Worm (Caenorhabditis elegans) whole organism, L4 larva: ENCODE data around the gene pept-1.

Experiments
- F26F4.8 ChIP-seq: fragments of 200-800 bp; sonication (Bioruptor generic); conservative IDR thresholded peaks from 2 replicates; pipeline ENCODE4 v1.3.6; 2022; ENCODE audit warnings: missing genetic modification characterization, missing compliant biosample characterization
- ZK546.5 ChIP-seq, 2 experiments: sonication (generic microtip); optimal IDR thresholded peaks; 2 replicates each; lab custom pipeline; 2017; ENCODE audit warnings: missing biosample characterization in 2 of 2, missing genetic modification characterization in 2 of 2
- aha-1 ChIP-seq: fragments of 150-350 bp; peaks from one replicate; lab custom pipeline; 2014; ENCODE audit warnings: missing biosample characterization, missing genetic modification characterization
- ceh-20 ChIP-seq: fragments of 200-800 bp; sonication (Bioruptor generic); IDR thresholded peaks from 2 replicates; pipeline ENCODE4 v1.3.6; 2022; ENCODE audit warnings: missing genetic modification reagents, missing genetic modification characterization, missing compliant biosample characterization
- ceh-28 ChIP-seq: fragments of 150-350 bp; optimal IDR thresholded peaks from 2 replicates; lab custom pipeline; 2014; ENCODE audit warnings: missing biosample characterization, missing genetic modification reagents, missing genetic modification characterization
- ceh-82 ChIP-seq: sonication (generic microtip); optimal IDR thresholded peaks from 2 replicates; lab custom pipeline; 2017; ENCODE audit warnings: missing biosample characterization, missing genetic modification characterization
- daf-16 ChIP-seq, 3 experiments: sonication (generic microtip); optimal IDR thresholded peaks; 2 replicates each; lab custom pipeline; 2016 to 2017; ENCODE audit warnings: missing genetic modification characterization in 3 of 3, missing genetic modification reagents in 3 of 3, mild to moderate bottlenecking in 2 of 3, missing compliant biosample characterization in 2 of 3, missing biosample characterization in 1 of 3, moderate library complexity in 1 of 3
- daf-8 ChIP-seq: fragments of 200-800 bp; sonication (Bioruptor generic); IDR thresholded peaks from 2 replicates; pipeline ENCODE4 v1.3.6; 2022; ENCODE audit warnings: missing genetic modification characterization, missing compliant biosample characterization
- dmd-8 ChIP-seq: fragments of 200-800 bp; sonication (Bioruptor generic); IDR thresholded peaks from 2 replicates; pipeline ENCODE4 v1.3.6; 2022; ENCODE audit warnings: missing genetic modification characterization, missing compliant biosample characterization
- dpl-1 ChIP-seq: fragments of 150-350 bp; optimal IDR thresholded peaks from 2 replicates; lab custom pipeline; 2014; ENCODE audit warnings: missing biosample characterization, missing genetic modification reagents, missing genetic modification characterization
- dve-1 ChIP-seq: sonication (generic microtip); optimal IDR thresholded peaks from 2 replicates; lab custom pipeline; 2017; ENCODE audit warnings: antibody characterized with exemption, mild to moderate bottlenecking, missing genetic modification characterization, missing compliant biosample characterization; ENCODE audit not compliant: insufficient read depth
- hlh-30 ChIP-seq: sonication (generic microtip); optimal IDR thresholded peaks from 2 replicates; lab custom pipeline; 2017; ENCODE audit warnings: antibody characterized with exemption, mild to moderate bottlenecking, missing genetic modification characterization, missing compliant biosample characterization; ENCODE audit not compliant: insufficient read depth
- hmg-1.1 ChIP-seq: fragments of 200-800 bp; sonication (Bioruptor generic); IDR thresholded peaks from 2 replicates; pipeline ENCODE4 v1.3.6; 2022; ENCODE audit warnings: missing genetic modification reagents, missing genetic modification characterization, missing compliant biosample characterization
- lin-13 ChIP-seq: fragments of 150-350 bp; optimal IDR thresholded peaks from 2 replicates; lab custom pipeline; 2014; ENCODE audit warnings: missing biosample characterization, missing genetic modification reagents, missing genetic modification characterization
- lin-29 ChIP-seq: fragments of 200-800 bp; sonication (Bioruptor generic); IDR thresholded peaks from 2 replicates; pipeline ENCODE4 v1.3.6; 2022; ENCODE audit warnings: missing genetic modification reagents, missing genetic modification characterization, missing compliant biosample characterization
- lin-39 ChIP-seq: fragments of 150-350 bp; optimal IDR thresholded peaks from 2 replicates; lab custom pipeline; 2014; ENCODE audit warnings: missing biosample characterization, missing genetic modification reagents, missing genetic modification characterization
- lsy-2 ChIP-seq, 2 experiments: fragments of 150-350 bp in 1 of 2; sonication (generic microtip) in 1 of 2; optimal IDR thresholded peaks; 2 replicates each; lab custom pipeline; 2014 to 2017; ENCODE audit warnings: missing biosample characterization in 2 of 2, missing genetic modification characterization in 2 of 2
- mdl-1 ChIP-seq, 2 experiments: fragments of 150-350 bp in 1 of 2; sonication (generic microtip) in 1 of 2; optimal IDR thresholded peaks; 2 replicates each; lab custom pipeline; 2014 to 2017; ENCODE audit warnings: missing biosample characterization in 2 of 2, missing genetic modification characterization in 2 of 2
- mep-1 ChIP-seq: fragments of 150-350 bp; sonication (generic microtip); optimal IDR thresholded peaks from 3 replicates; lab custom pipeline; 2014; ENCODE audit warnings: missing biosample characterization, missing genetic modification characterization
- mes-2 ChIP-seq: sonication (generic microtip); optimal IDR thresholded peaks from 2 replicates; lab custom pipeline; 2016; ENCODE audit warnings: missing genotype, mild to moderate bottlenecking, missing genetic modification characterization, missing compliant biosample characterization; ENCODE audit not compliant: poor library complexity, severe bottlenecking
- mxl-2 ChIP-seq: fragments of 200-800 bp; sonication (Bioruptor generic); conservative IDR thresholded peaks from 2 replicates; pipeline ENCODE4 v1.3.6; 2022; ENCODE audit warnings: missing genetic modification reagents, missing genetic modification characterization, missing compliant biosample characterization
- nhr-237 ChIP-seq: sonication (generic microtip); optimal IDR thresholded peaks from 2 replicates; lab custom pipeline; 2017; ENCODE audit warnings: missing biosample characterization, missing genetic modification characterization
- nhr-25 ChIP-seq: sonication (generic microtip); optimal IDR thresholded peaks from 2 replicates; lab custom pipeline; 2017; ENCODE audit warnings: missing genetic modification characterization, mild to moderate bottlenecking, missing compliant biosample characterization, antibody characterized with exemption, moderate library complexity, borderline replicate concordance; ENCODE audit not compliant: insufficient read depth
- nhr-48 ChIP-seq: sonication (generic microtip); optimal IDR thresholded peaks from 2 replicates; lab custom pipeline; 2016; ENCODE audit warnings: mild to moderate bottlenecking, missing genetic modification characterization, missing compliant biosample characterization
- pqm-1 ChIP-seq: sonication (generic microtip); optimal IDR thresholded peaks from 2 replicates; lab custom pipeline; 2017; ENCODE audit warnings: missing biosample characterization, missing genetic modification characterization
- rbr-2 ChIP-seq: sonication (generic microtip); optimal IDR thresholded peaks from 2 replicates; lab custom pipeline; 2016; ENCODE audit warnings: missing genotype, missing genetic modification characterization, missing compliant biosample characterization
- saeg-2 ChIP-seq: fragments of 200-800 bp; sonication (Bioruptor generic); IDR thresholded peaks from 2 replicates; pipeline ENCODE4 v1.3.6; 2022; ENCODE audit warnings: missing genetic modification reagents, missing genetic modification characterization, missing compliant biosample characterization
- unc-130 ChIP-seq: sonication (generic microtip); optimal IDR thresholded peaks from 2 replicates; lab custom pipeline; 2016; ENCODE audit warnings: missing genetic modification reagents, missing genetic modification characterization, missing compliant biosample characterization
- unc-62 ChIP-seq, 3 experiments: fragments of 150-350 bp in 1 of 3; sonication (generic microtip); optimal IDR thresholded peaks in 2 of 3; peaks in 1 of 3; 1 replicate in 1 of 3; 2 replicates in 2 of 3; lab custom pipeline; 2014 to 2017; ENCODE audit warnings: missing biosample characterization in 3 of 3, missing genetic modification characterization in 3 of 3, missing genetic modification reagents in 3 of 3, missing genotype in 1 of 3
- zfp-2 ChIP-seq: sonication (generic microtip); optimal IDR thresholded peaks from 2 replicates; lab custom pipeline; 2016; ENCODE audit warnings: mild to moderate bottlenecking, missing genetic modification characterization, missing compliant biosample characterization
- ztf-11 ChIP-seq: fragments of 150-350 bp; optimal IDR thresholded peaks from 2 replicates; lab custom pipeline; 2014; ENCODE audit warnings: missing biosample characterization, missing genetic modification characterization
- ztf-7 ChIP-seq: fragments of 150-350 bp; optimal IDR thresholded peaks from 2 replicates; lab custom pipeline; 2014; ENCODE audit warnings: missing biosample characterization, missing genetic modification characterization

pept-1 gene

ce11 chrX:6499736-6500135, 43.1 kb downstream of the pept-1 start, which contains the start of gene actl-1:
TSS of gene actl-1 (minus strand) at chrX:6499836.
- TF ChIP-seq lin-39 (tag; lab: Kevin White, UChicago) (no peak), unc-130 (GFP tag; lab: Kevin White, UChicago) (no peak), lin-29 (GFP tag; lab: Robert Waterston, UW) (no peak), ceh-82 (tag; lab: Kevin White, UChicago) (no peak), zfp-2 (tag; lab: Kevin White, UChicago) (no peak), nhr-48 (tag; lab: Kevin White, UChicago) (no peak), F26F4.8 (GFP tag; lab: Robert Waterston, UW) (no peak), ceh-20 (GFP tag; lab: Robert Waterston, UW) (no peak), nhr-237 (no peak)

- TF ChIP-seq mxl-2 (no peak), nhr-237 (no peak), pqm-1 (peak; percentile 59), ztf-11 (tag; lab: Kevin White, UChicago) (no peak), dve-1 (tag; lab: Kevin White, UChicago) (peak; percentile 57), ztf-7 (peak; percentile 15), daf-16 (GFP tag; optimal IDR thresholded peaks at IDR 0.05; lab: Kevin White, UChicago) (no peak), daf-16 (tag; optimal IDR thresholded peaks at IDR 0.05; lab: Kevin White, UChicago) (peak; percentile 48)
These were observed 46.5 kb downstream of the pept-1 start for ce11 chrX:6503148-6503547.

ce11 chrX:6505008-6505407, 48.3 kb downstream of the pept-1 start, which contains the start of gene cdf-1:
TSS of gene cdf-1 (minus strand) at chrX:6505143.
- TF ChIP-seq aha-1 (peak; percentile 40), hmg-1.1 (0 out of 2 replicates have a peak, but pooled peaks have one; percentile 28), lsy-2 (tag; optimal IDR thresholded peaks at IDR 0.05; lab: Kevin White, UChicago) (peak in 1 of 2 experiments; percentile 32), rbr-2 (tag; lab: Kevin White, UChicago) (peak; percentile 18), ZK546.5 (tag; optimal IDR thresholded peaks at IDR 0.05; lab: Kevin White, UChicago) (no peak), ceh-28 (tag; lab: Kevin White, UChicago) (peak; percentile 9), dpl-1 (GFP tag; lab: Kevin White, UChicago) (peak; percentile 13), daf-8 (GFP tag; lab: Robert Waterston, UW) (no peak), mes-2 (tag; lab: Kevin White, UChicago) (peak; percentile 48), mep-1 (tag; lab: Kevin White, UChicago) (peak; percentile 5)

ce11 chrX:6505662-6506061, 49.0 kb downstream of the pept-1 start, which contains the start of gene glr-8:
TSS of gene glr-8 (plus strand) at chrX:6505980.
- peak; percentile 35 for TF ChIP-seq dve-1 (tag; lab: Kevin White, UChicago)
- TF ChIP-seq lin-29 (GFP tag; lab: Robert Waterston, UW): no peak
- no peak for TF ChIP-seq ceh-20 (GFP tag; lab: Robert Waterston, UW)
- no peak for TF ChIP-seq dmd-8 (GFP tag; lab: Robert Waterston, UW)
- TF ChIP-seq unc-130 (GFP tag; lab: Kevin White, UChicago): no peak
- TF ChIP-seq lin-13: no peak
- TF ChIP-seq saeg-2: no peak
- TF ChIP-seq rbr-2 (tag; lab: Kevin White, UChicago): no peak
- TF ChIP-seq unc-62 (GFP tag; optimal IDR thresholded peaks at IDR 0.05 in 1 of 2; lab: Kevin White, UChicago): peak in 1 of 2 experiments; percentile 2
- TF ChIP-seq unc-62 (tag; optimal IDR thresholded peaks at IDR 0.05; lab: Kevin White, UChicago): no peak
- no peak for TF ChIP-seq daf-16 (GFP tag; optimal IDR thresholded peaks at IDR 0.05; lab: Kevin White, UChicago)
- peak; percentile 19 for TF ChIP-seq daf-16 (tag; optimal IDR thresholded peaks at IDR 0.05; lab: Kevin White, UChicago)
- TF ChIP-seq mxl-2: no peak
- TF ChIP-seq nhr-25 (tag; lab: Kevin White, UChicago): no peak
- TF ChIP-seq hlh-30 (tag; lab: Kevin White, UChicago): peak; percentile 55
- peak; percentile 54 for TF ChIP-seq aha-1
- peak in 1 of 2 experiments; percentile 5 for TF ChIP-seq mdl-1 (tag; optimal IDR thresholded peaks at IDR 0.05; lab: Kevin White, UChicago)
